Fruit fly (Drosophila melanogaster): ENCODE results near the gene mdu.

DNA sequence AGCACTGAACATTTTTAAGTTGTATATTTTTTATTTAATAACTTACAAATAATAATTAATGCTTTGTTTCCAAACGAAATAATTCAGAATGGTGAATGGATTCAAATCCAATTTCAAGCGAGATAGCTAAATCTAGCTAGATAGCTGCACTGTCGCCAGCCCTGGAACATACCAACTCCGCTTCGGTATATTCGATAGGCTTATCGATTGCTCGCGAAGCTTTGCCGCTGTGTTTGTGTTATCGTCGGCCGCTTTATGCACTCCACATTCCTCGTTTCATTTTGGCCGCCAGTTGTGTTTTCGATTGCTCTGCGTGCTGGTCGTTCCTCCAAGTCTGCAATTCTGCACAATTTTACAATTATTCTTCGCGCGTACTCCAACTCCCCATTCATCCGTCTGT, at the start of gene mdu:
- TF ChIP-seq CG11294 (GFP tag; IDR thresholded peaks at IDR 0.05) (no peak), Sox102F (GFP tag; optimal IDR thresholded peaks at IDR 0.05) (no peak), OdsH (GFP tag; optimal IDR thresholded peaks at IDR 0.05) (peak; percentile 10), Smox (GFP tag; optimal IDR thresholded peaks at IDR 0.05) (peak; percentile 36), CG6276 (GFP tag; optimal IDR thresholded peaks at IDR 0.05) (no peak), CG1621 (tag; optimal IDR thresholded peaks at IDR 0.05) (no peak), vri (GFP tag; optimal IDR thresholded peaks at IDR 0.05) (no peak), Gug (GFP tag; IDR thresholded peaks at IDR 0.05) (no peak), topi (GFP tag; optimal IDR thresholded peaks at IDR 0.05) (no peak), Ets96B (tag; optimal IDR thresholded peaks at IDR 0.05) (no peak), Hr4 (GFP tag; optimal IDR thresholded peaks at IDR 0.05) (peak; percentile 26)
